Fruit fly (Drosophila melanogaster) whole organism: Measurements from ENCODE around the gene hyd.

ENCODE experiments used
- CG8478 ChIP-seq: fragments of >200 bp; optimal IDR thresholded peaks from 2 replicates; lab custom pipeline; 2018; ENCODE audit warnings: inconsistent platforms
- pan ChIP-seq: fragments of >200 bp; optimal IDR thresholded peaks from 2 replicates; lab custom pipeline; 2017
- psq ChIP-seq: fragments of >200 bp; optimal IDR thresholded peaks from 2 replicates; lab custom pipeline; 2017

dm6 chr3R:9677734-9678341 lies 47.6 kb downstream of the hyd start, which contains the start of gene p23:
- no peak for TF ChIP-seq CG8478 (lab: Kevin White, UChicago)
- TF ChIP-seq psq (lab: Kevin White, UChicago): no peak
- TF ChIP-seq pan (lab: Kevin White, UChicago): no peak
